Worm (Caenorhabditis elegans) whole organism, late embryonic: Measurements from ENCODE around the gene unc-6.

Experiments used
- C08G9.2 ChIP-seq: sonication (generic microtip); optimal IDR thresholded peaks from 2 replicates; lab custom pipeline; 2016; ENCODE audit warnings: mild to moderate bottlenecking, missing genetic modification characterization, moderate library complexity, missing compliant biosample characterization
- C38D4.7 ChIP-seq: fragments of 200-800 bp; sonication (Bioruptor generic); optimal IDR thresholded peaks from 2 replicates; lab custom pipeline; 2018; ENCODE audit warnings: mild to moderate bottlenecking, missing genetic modification characterization, moderate library complexity, missing compliant biosample characterization
- F13H6.1 ChIP-seq: sonication (generic microtip); optimal IDR thresholded peaks from 2 replicates; lab custom pipeline; 2016; ENCODE audit warnings: missing genetic modification characterization, missing compliant biosample characterization
- ceh-24 ChIP-seq: sonication (generic microtip); optimal IDR thresholded peaks from 2 replicates; lab custom pipeline; 2016; ENCODE audit warnings: mild to moderate bottlenecking, missing genetic modification characterization, missing compliant biosample characterization
- ets-4 ChIP-seq: sonication (generic microtip); optimal IDR thresholded peaks from 2 replicates; lab custom pipeline; 2016; ENCODE audit warnings: missing genetic modification characterization, missing compliant biosample characterization
- hlh-30 ChIP-seq: sonication (generic microtip); optimal IDR thresholded peaks from 2 replicates; lab custom pipeline; 2017; ENCODE audit warnings: antibody characterized with exemption, missing genetic modification characterization, missing compliant biosample characterization; ENCODE audit not compliant: insufficient read depth
- rnt-1 ChIP-seq: sonication (generic microtip); optimal IDR thresholded peaks from 2 replicates; lab custom pipeline; 2016; ENCODE audit warnings: missing genetic modification characterization, missing compliant biosample characterization
- ttx-3 ChIP-seq: sonication (generic microtip); optimal IDR thresholded peaks from 2 replicates; lab custom pipeline; 2016; ENCODE audit warnings: missing genetic modification reagents, missing genetic modification characterization, missing compliant biosample characterization
- unc-86 ChIP-seq: sonication (generic microtip); optimal IDR thresholded peaks from 2 replicates; lab custom pipeline; 2016; ENCODE audit warnings: missing genetic modification characterization, missing compliant biosample characterization

DNA sequence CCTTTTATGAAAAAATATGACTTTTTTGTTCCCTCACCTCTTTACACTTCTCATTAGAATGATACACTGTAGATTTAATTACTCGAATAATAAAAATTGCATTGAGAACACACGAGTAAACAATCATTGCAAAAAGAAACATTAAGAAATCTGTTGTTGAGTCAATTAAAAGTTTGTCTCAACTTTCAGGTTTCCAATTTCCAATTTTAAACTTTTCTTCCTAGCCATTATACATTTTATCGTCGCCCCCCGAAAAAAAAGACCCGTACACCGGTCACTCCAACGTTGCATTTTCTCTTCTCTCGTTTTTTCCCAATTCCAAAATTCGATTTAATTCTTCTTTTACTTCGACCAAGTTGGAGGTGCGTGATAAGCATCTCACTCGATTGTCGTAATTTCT is 50.4 kb downstream of the unc-6 start, which contains the start of gene C16E9.1:
- no peak for TF ChIP-seq hlh-30 (tag; lab: Kevin White, UChicago)
- no peak for TF ChIP-seq rnt-1 (tag; lab: Kevin White, UChicago)
- no peak for TF ChIP-seq ttx-3 (tag; lab: Kevin White, UChicago)
- no peak for TF ChIP-seq C08G9.2 (tag; lab: Kevin White, UChicago)
- TF ChIP-seq ceh-24 (tag; lab: Kevin White, UChicago): no peak
- no peak for TF ChIP-seq unc-86 (tag; lab: Kevin White, UChicago)
- no peak for TF ChIP-seq F13H6.1
- no peak for TF ChIP-seq C38D4.7 (GFP tag; lab: Kevin White, UChicago)
- TF ChIP-seq ets-4: no peak
